Worm (Caenorhabditis elegans) whole organism, L1 larva: Measurements from ENCODE around the gene F31E8.4.

ENCODE experiments used
- dpl-1 ChIP-seq, 3 experiments: fragments of 150-350 bp in 2 of 3; sonication (generic microtip) in 1 of 3; optimal IDR thresholded peaks; 2 replicates each; lab custom pipeline; 2014 to 2017; ENCODE audit warnings: missing biosample characterization in 3 of 3, missing genetic modification characterization in 3 of 3, missing genetic modification reagents in 3 of 3
- fos-1 ChIP-seq: fragments of 150-350 bp; optimal IDR thresholded peaks from 2 replicates; lab custom pipeline; 2014; ENCODE audit warnings: missing biosample characterization, missing genetic modification characterization
- jun-1 ChIP-seq: fragments of 150-350 bp; optimal IDR thresholded peaks from 2 replicates; lab custom pipeline; 2014; ENCODE audit warnings: missing biosample characterization, missing genetic modification reagents, missing genetic modification characterization
- lin-35 ChIP-seq, 2 experiments: fragments of 150-350 bp; optimal IDR thresholded peaks; 2 replicates each; lab custom pipeline; 2014; ENCODE audit warnings: missing biosample characterization in 2 of 2, missing genetic modification characterization in 2 of 2, missing genetic modification reagents in 2 of 2
- ztf-4 ChIP-seq: fragments of 150-350 bp; optimal IDR thresholded peaks from 2 replicates; lab custom pipeline; 2014; ENCODE audit warnings: missing biosample characterization, missing genetic modification characterization

DNA sequence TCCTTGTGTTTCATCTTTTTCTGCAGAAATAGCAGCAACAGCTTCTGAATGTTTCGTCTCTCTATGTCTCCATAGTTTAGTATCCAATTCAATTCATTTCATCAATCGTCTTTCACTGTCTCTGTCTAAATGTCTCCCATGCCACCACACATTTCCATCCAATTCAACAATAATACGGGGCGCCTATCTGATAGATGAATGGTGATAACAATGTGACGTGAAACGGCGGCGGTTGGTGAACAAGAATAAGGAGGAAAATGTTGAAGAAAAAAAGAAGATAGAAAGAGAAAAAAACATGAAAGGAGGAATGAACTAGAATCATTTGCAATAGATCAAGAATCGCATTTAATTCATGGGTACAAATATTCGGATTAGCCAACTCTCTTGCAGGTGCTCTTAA is 22.4 kb upstream of the F31E8.4 start:
- TF ChIP-seq dpl-1 (GFP tag; optimal IDR thresholded peaks at IDR 0.05; lab: Kevin White, UChicago) (peak in 2 of 3 experiments; percentile 7 to 10), lin-35 (GFP tag; optimal IDR thresholded peaks at IDR 0.05; lab: Kevin White, UChicago) (peak in 1 of 2 experiments; percentile 40), fos-1 (tag; lab: Kevin White, UChicago) (peak; percentile 31), jun-1 (tag; lab: Kevin White, UChicago) (peak; percentile 0), ztf-4 (tag; lab: Kevin White, UChicago) (peak; percentile 52)
